Fruit fly (Drosophila melanogaster) whole organism, embryonic: ENCODE data around the gene PDCD-5.

Experiments used
- Asciz ChIP-seq: fragments of 200-800 bp; sonication (Bioruptor generic); optimal IDR thresholded peaks from 2 replicates; lab custom pipeline; 2017; ENCODE audit warnings: missing biosample characterization, mild to moderate bottlenecking, missing genetic modification characterization, missing genetic modification reagents
- CG10431 ChIP-seq: fragments of 200-800 bp; sonication (Bioruptor generic); optimal IDR thresholded peaks from 3 replicates; lab custom pipeline; 2018; ENCODE audit warnings: missing biosample characterization, mild to moderate bottlenecking, missing genetic modification characterization
- CG10979 ChIP-seq: fragments of 200-800 bp; sonication (Bioruptor generic); optimal IDR thresholded peaks from 2 replicates; lab custom pipeline; 2018; ENCODE audit warnings: missing biosample characterization, mild to moderate bottlenecking, missing genetic modification characterization, moderate library complexity
- CG11085 ChIP-seq: fragments of 200-800 bp; sonication (Bioruptor generic); IDR thresholded peaks from 2 replicates; pipeline ENCODE4 v1.3.6; 2022; ENCODE audit warnings: missing biosample characterization, missing genetic modification characterization
- CG11398 ChIP-seq: fragments of 200-800 bp; sonication (Bioruptor generic); optimal IDR thresholded peaks from 2 replicates; lab custom pipeline; 2016; ENCODE audit warnings: missing biosample characterization, missing genetic modification characterization
- CG11504 ChIP-seq: fragments of 200-800 bp; sonication (Bioruptor generic); optimal IDR thresholded peaks from 3 replicates; lab custom pipeline; 2019; ENCODE audit warnings: missing biosample characterization, mild to moderate bottlenecking, missing genetic modification characterization, moderate library complexity
- CG13296 ChIP-seq: fragments of 200-800 bp; sonication (Bioruptor generic); optimal IDR thresholded peaks from 3 replicates; lab custom pipeline; 2018; ENCODE audit warnings: missing biosample characterization, mild to moderate bottlenecking, missing genetic modification characterization
- CG13424 ChIP-seq: fragments of 200-800 bp; sonication (Bioruptor generic); optimal IDR thresholded peaks from 2 replicates; lab custom pipeline; 2019; ENCODE audit warnings: missing biosample characterization, mild to moderate bottlenecking, missing genetic modification characterization, moderate library complexity
- CG14667 ChIP-seq: fragments of 200-800 bp; sonication (Bioruptor generic); IDR thresholded peaks from 2 replicates; pipeline ENCODE4 v1.3.6; 2022; ENCODE audit warnings: missing biosample characterization, missing genetic modification characterization
- CG1529 ChIP-seq: fragments of 200-800 bp; sonication (Bioruptor generic); optimal IDR thresholded peaks from 3 replicates; lab custom pipeline; 2018; ENCODE audit warnings: missing biosample characterization, missing genetic modification characterization
- CG1603 ChIP-seq: fragments of 200-800 bp; sonication (Bioruptor generic); optimal IDR thresholded peaks from 2 replicates; lab custom pipeline; 2019; ENCODE audit warnings: missing biosample characterization, mild to moderate bottlenecking, missing genetic modification characterization, moderate library complexity
- CG17328 ChIP-seq: fragments of 200-800 bp; sonication (Bioruptor generic); IDR thresholded peaks from 2 replicates; pipeline ENCODE4 v1.3.6; 2022; ENCODE audit warnings: missing biosample characterization, missing genetic modification characterization
- CG17385 ChIP-seq: fragments of 200-800 bp; sonication (Bioruptor generic); optimal IDR thresholded peaks from 3 replicates; lab custom pipeline; 2018; ENCODE audit warnings: missing biosample characterization, mild to moderate bottlenecking, missing genetic modification characterization
- CG17802 ChIP-seq: fragments of 200-800 bp; sonication (Bioruptor generic); optimal IDR thresholded peaks from 2 replicates; lab custom pipeline; 2018; ENCODE audit warnings: missing biosample characterization, mild to moderate bottlenecking, missing genetic modification characterization, moderate library complexity
- CG17912 ChIP-seq: fragments of 200-800 bp; sonication (Bioruptor generic); optimal IDR thresholded peaks from 2 replicates; lab custom pipeline; 2018; ENCODE audit warnings: missing biosample characterization, mild to moderate bottlenecking, missing genetic modification characterization
- CG2202 ChIP-seq: fragments of 200-800 bp; sonication (Bioruptor generic); optimal IDR thresholded peaks from 2 replicates; lab custom pipeline; 2018; ENCODE audit warnings: missing biosample characterization, mild to moderate bottlenecking, missing genetic modification characterization
- CG30403 ChIP-seq: fragments of 200-800 bp; sonication (Bioruptor generic); optimal IDR thresholded peaks from 3 replicates; lab custom pipeline; 2016; ENCODE audit warnings: missing biosample characterization, missing genetic modification characterization
- CG3281 ChIP-seq: fragments of 200-800 bp; sonication (Bioruptor generic); optimal IDR thresholded peaks from 3 replicates; lab custom pipeline; 2017; ENCODE audit warnings: missing biosample characterization, mild to moderate bottlenecking, missing genetic modification characterization
- CG4424 ChIP-seq: fragments of 200-800 bp; sonication (Bioruptor generic); optimal IDR thresholded peaks from 3 replicates; lab custom pipeline; 2016; ENCODE audit warnings: missing biosample characterization, missing genetic modification characterization
- CG4707 ChIP-seq: fragments of 200-800 bp; sonication (Bioruptor generic); optimal IDR thresholded peaks from 2 replicates; lab custom pipeline; 2018; ENCODE audit warnings: missing biosample characterization, mild to moderate bottlenecking, missing genetic modification characterization, moderate library complexity
- CG6272 ChIP-seq: fragments of 200-800 bp; sonication (Bioruptor generic); IDR thresholded peaks from 2 replicates; pipeline ENCODE4 v1.3.6; 2022; ENCODE audit warnings: missing biosample characterization, missing genetic modification characterization
- CG6654 ChIP-seq: fragments of 200-800 bp; sonication (Bioruptor generic); optimal IDR thresholded peaks from 2 replicates; lab custom pipeline; 2017; ENCODE audit warnings: missing biosample characterization, mild to moderate bottlenecking, missing genetic modification characterization
- CG7271 ChIP-seq: fragments of 200-800 bp; sonication (Bioruptor generic); optimal IDR thresholded peaks from 2 replicates; lab custom pipeline; 2018; ENCODE audit warnings: missing biosample characterization, mild to moderate bottlenecking, missing genetic modification characterization, moderate library complexity
- CG7372 ChIP-seq: fragments of 200-800 bp; sonication (Bioruptor generic); IDR thresholded peaks from 2 replicates; pipeline ENCODE4 v1.3.6; 2022; ENCODE audit warnings: missing biosample characterization, missing genetic modification characterization
- CG7928 ChIP-seq: fragments of 200-800 bp; sonication (Bioruptor generic); optimal IDR thresholded peaks from 2 replicates; lab custom pipeline; 2017; ENCODE audit warnings: missing biosample characterization, mild to moderate bottlenecking, missing genetic modification characterization
- D19A ChIP-seq: fragments of 200-800 bp; optimal IDR thresholded peaks from 3 replicates; lab custom pipeline; 2019; ENCODE audit warnings: missing biosample characterization, mild to moderate bottlenecking, missing genetic modification characterization, moderate library complexity
- Dip3 ChIP-seq: fragments of 200-800 bp; sonication (Bioruptor generic); optimal IDR thresholded peaks from 3 replicates; lab custom pipeline; 2016; ENCODE audit warnings: missing biosample characterization, missing genetic modification characterization
- Doc3 ChIP-seq: fragments of 200-800 bp; sonication (Bioruptor generic); IDR thresholded peaks from 3 replicates; pipeline ENCODE4 v1.3.6; 2022; ENCODE audit warnings: missing biosample characterization, missing genetic modification characterization; ENCODE audit not compliant: partially characterized antibody
- HLH54F ChIP-seq: fragments of 200-800 bp; sonication (Bioruptor generic); optimal IDR thresholded peaks from 3 replicates; lab custom pipeline; 2016; ENCODE audit warnings: missing biosample characterization, missing genetic modification characterization
- Hand ChIP-seq: fragments of 200-800 bp; sonication (Bioruptor generic); optimal IDR thresholded peaks from 2 replicates; lab custom pipeline; 2017; ENCODE audit warnings: mild to moderate bottlenecking, missing biosample characterization, missing genetic modification reagents, missing genetic modification characterization
- Lhr ChIP-seq: fragments of 200-800 bp; sonication (Bioruptor generic); optimal IDR thresholded peaks from 3 replicates; lab custom pipeline; 2017; ENCODE audit warnings: mild to moderate bottlenecking, missing biosample characterization, missing genetic modification reagents, missing genetic modification characterization
- NFAT ChIP-seq: fragments of 200-800 bp; sonication (Bioruptor generic); IDR thresholded peaks from 2 replicates; pipeline ENCODE4 v1.3.6; 2022; ENCODE audit warnings: missing biosample characterization, missing genetic modification characterization
- Sox100B ChIP-seq: fragments of 200-800 bp; sonication (Bioruptor generic); optimal IDR thresholded peaks from 3 replicates; lab custom pipeline; 2018; ENCODE audit warnings: missing biosample characterization, mild to moderate bottlenecking, missing genetic modification characterization
- Stat92E ChIP-seq, 3 experiments: fragments of >200 bp in 2 of 3; fragments of 200-800 bp in 1 of 3; sonication (Bioruptor generic) in 1 of 3; optimal IDR thresholded peaks; 2 replicates each; lab custom pipeline; 2017 to 2019; ENCODE audit warnings: missing biosample characterization in 3 of 3, missing genetic modification characterization in 3 of 3, mild to moderate bottlenecking in 1 of 3, moderate library complexity in 1 of 3
- bab2 ChIP-seq: fragments of 200-800 bp; sonication (Bioruptor generic); optimal IDR thresholded peaks from 2 replicates; lab custom pipeline; 2016; ENCODE audit warnings: missing biosample characterization, missing genetic modification characterization
- chinmo ChIP-seq: fragments of 200-800 bp; sonication (Bioruptor generic); IDR thresholded peaks from 4 replicates; pipeline ENCODE4 v1.3.6; 2022; ENCODE audit warnings: missing biosample characterization, missing genetic modification characterization; ENCODE audit not compliant: partially characterized antibody
- gcm ChIP-seq: fragments of 200-800 bp; sonication (Bioruptor generic); optimal IDR thresholded peaks from 2 replicates; lab custom pipeline; 2019; ENCODE audit warnings: missing biosample characterization, mild to moderate bottlenecking, missing genetic modification characterization, moderate library complexity
- lab ChIP-seq: fragments of 200-800 bp; sonication (Bioruptor generic); optimal IDR thresholded peaks from 3 replicates; lab custom pipeline; 2017; ENCODE audit warnings: missing biosample characterization, missing genetic modification characterization, mild to moderate bottlenecking, moderate library complexity, missing genetic modification reagents
- org-1 ChIP-seq: fragments of 200-800 bp; sonication (Bioruptor generic); optimal IDR thresholded peaks from 2 replicates; lab custom pipeline; 2017; ENCODE audit warnings: missing biosample characterization, missing genetic modification characterization
- sc ChIP-seq, 3 experiments: fragments of >200 bp in 2 of 3; fragments of 200-800 bp in 1 of 3; sonication (Bioruptor generic) in 1 of 3; optimal IDR thresholded peaks; 2 replicates in 2 of 3; 3 replicates in 1 of 3; lab custom pipeline; 2017; ENCODE audit warnings: mild to moderate bottlenecking in 1 of 3, missing biosample characterization in 1 of 3, missing genetic modification characterization in 1 of 3, missing genetic modification reagents in 1 of 3
- sens ChIP-seq: fragments of 200-800 bp; sonication (Bioruptor generic); peaks from one replicate; lab custom pipeline; 2016; ENCODE audit warnings: missing biosample characterization, missing genetic modification characterization
- slp2 ChIP-seq: fragments of 200-800 bp; sonication (Bioruptor generic); optimal IDR thresholded peaks from 2 replicates; lab custom pipeline; 2016; ENCODE audit warnings: missing biosample characterization, missing genetic modification characterization
- stwl ChIP-seq: fragments of 200-800 bp; sonication (Bioruptor generic); optimal IDR thresholded peaks from 3 replicates; lab custom pipeline; 2018; ENCODE audit warnings: missing biosample characterization, mild to moderate bottlenecking, missing genetic modification characterization, moderate library complexity
- unc-4 ChIP-seq: fragments of 200-800 bp; sonication (Bioruptor generic); IDR thresholded peaks from 2 replicates; pipeline ENCODE4 v1.3.6; 2022; ENCODE audit warnings: missing biosample characterization, missing genetic modification characterization; ENCODE audit not compliant: partially characterized antibody
- unpg ChIP-seq: fragments of 200-800 bp; sonication (Bioruptor generic); optimal IDR thresholded peaks from 3 replicates; lab custom pipeline; 2018; ENCODE audit warnings: missing biosample characterization, mild to moderate bottlenecking, missing genetic modification characterization, moderate library complexity
- wek ChIP-seq: fragments of 200-800 bp; sonication (Bioruptor generic); optimal IDR thresholded peaks from 3 replicates; lab custom pipeline; 2018; ENCODE audit warnings: missing biosample characterization, mild to moderate bottlenecking, missing genetic modification characterization, moderate library complexity
- zfh2 ChIP-seq: fragments of 200-800 bp; sonication (Bioruptor generic); optimal IDR thresholded peaks from 2 replicates; lab custom pipeline; 2016; ENCODE audit warnings: missing biosample characterization, missing genetic modification characterization

Gene PDCD-5

DNA sequence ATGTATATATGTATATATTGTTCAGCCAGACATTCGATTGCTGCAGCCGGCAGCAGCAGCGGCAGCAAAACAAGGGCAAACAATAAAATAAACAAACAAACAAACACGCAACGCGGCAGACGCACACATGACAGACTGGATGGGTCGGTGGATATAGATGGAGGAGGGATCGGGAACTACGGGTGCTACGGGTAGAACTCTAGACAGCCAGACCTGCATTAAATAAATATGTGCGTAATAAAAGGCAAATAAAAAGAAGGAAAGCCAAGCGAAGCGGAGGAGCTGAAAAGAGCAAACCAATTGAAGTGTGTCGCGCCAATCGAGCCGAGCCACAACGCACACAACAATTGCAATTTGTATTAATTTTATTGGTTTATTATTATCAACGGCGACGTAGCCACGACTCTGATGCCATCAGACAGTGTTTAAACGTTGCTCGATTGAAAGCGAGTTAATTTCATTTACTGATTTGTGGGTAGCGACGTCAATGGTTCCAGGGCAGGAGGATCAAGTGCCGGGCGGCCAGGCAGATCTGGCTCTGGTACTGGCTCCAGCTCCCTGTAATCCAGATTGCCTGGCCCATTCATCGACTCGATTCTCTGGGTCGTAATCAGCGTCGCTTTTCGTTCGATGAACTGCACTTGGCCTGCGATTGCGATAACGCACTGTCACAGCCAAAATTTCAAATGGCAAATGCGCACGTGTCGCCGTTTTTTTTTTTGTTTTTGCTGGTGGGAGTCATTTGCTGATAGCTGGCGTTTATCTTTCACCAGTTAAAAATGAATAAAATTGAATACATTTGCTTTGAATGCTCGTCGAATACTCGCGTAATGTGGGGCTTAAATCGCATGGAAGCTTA lies 37.8 kb downstream of the PDCD-5 start (continued):
- TF ChIP-seq CG2202 (peak; percentile 84), chinmo (GFP tag; lab: Robert Waterston, UW) (0 out of 4 replicates have a peak, but pooled peaks have one; percentile 32), CG7928 (GFP tag; lab: Kevin White, UChicago) (no peak), CG6272 (no peak), gcm (GFP tag; lab: Kevin White, UChicago) (peak; percentile 58), CG7271 (tag; lab: Kevin White, UChicago) (no peak), CG17802 (peak; percentile 17), CG11085 (GFP tag; lab: Robert Waterston, UW) (no peak), unc-4 (GFP tag; lab: Robert Waterston, UW) (no peak), CG10979 (no peak), Dip3 (no peak), CG1529 (GFP tag; lab: Kevin White, UChicago) (peak; percentile 53), Stat92E (GFP tag; optimal IDR thresholded peaks at IDR 0.05; lab: Kevin White, UChicago) (no peak), CG30403 (no peak), Doc3 (GFP tag; lab: Robert Waterston, UW) (no peak), CG6654 (GFP tag; lab: Kevin White, UChicago) (peak; percentile 13), Asciz (GFP tag; lab: Kevin White, UChicago) (peak; percentile 48), unpg (GFP tag; lab: Kevin White, UChicago) (peak; percentile 38), CG4424 (peak; percentile 27), CG17385 (peak; percentile 5), sc (optimal IDR thresholded peaks at IDR 0.05; lab: Kevin White, UChicago) (no peak), sc (GFP tag; optimal IDR thresholded peaks at IDR 0.05; lab: Kevin White, UChicago) (peak; percentile 65), HLH54F (GFP tag; lab: Kevin White, UChicago) (no peak), zfh2 (GFP tag; lab: Kevin White, UChicago) (no peak), CG17912 (no peak), sens (GFP tag; lab: Kevin White, UChicago) (peak; percentile 89), NFAT (no peak), Lhr (peak; percentile 36), CG13424 (peak; percentile 1), CG7372 (GFP tag; lab: Robert Waterston, UW) (no peak), CG11398 (GFP tag; lab: Kevin White, UChicago) (peak; percentile 17), org-1 (GFP tag; lab: Kevin White, UChicago) (peak; percentile 7), slp2 (no peak), CG11504 (tag; lab: Kevin White, UChicago) (peak; percentile 15), CG3281 (no peak), CG14667 (GFP tag; lab: Robert Waterston, UW) (no peak), CG4707 (GFP tag; lab: Kevin White, UChicago) (peak; percentile 48), CG10431 (peak; percentile 68), D19A (tag; lab: Kevin White, UChicago) (peak; percentile 17), wek (GFP tag; lab: Kevin White, UChicago) (peak; percentile 29), Sox100B (peak; percentile 13), stwl (tag; lab: Kevin White, UChicago) (no peak), bab2 (GFP tag; lab: Kevin White, UChicago) (peak; percentile 13), CG17328 (GFP tag; lab: Robert Waterston, UW) (0 out of 2 replicates have a peak, but pooled peaks have one; percentile 10), CG1603 (tag; lab: Kevin White, UChicago) (peak; percentile 49), CG13296 (GFP tag; lab: Kevin White, UChicago) (no peak), Hand (no peak), lab (GFP tag; lab: Kevin White, UChicago) (peak; percentile 26)
